Fruit fly (Drosophila melanogaster) whole organism, prepupa: ENCODE results near the gene N.
A peak's percentile ranks its signal among the peaks of the same experiment; 100 is the strongest.

Source experiments
- CG11902 ChIP-seq: fragments of 200-800 bp; sonication (Bioruptor generic); optimal IDR thresholded peaks from 3 replicates; lab custom pipeline; 2016; ENCODE audit warnings: missing biosample characterization, missing genetic modification characterization
- CG6276 ChIP-seq: fragments of 200-800 bp; sonication (Bioruptor generic); optimal IDR thresholded peaks from 2 replicates; lab custom pipeline; 2017; ENCODE audit warnings: missing biosample characterization, mild to moderate bottlenecking, missing genetic modification characterization
- CG7368 ChIP-seq: fragments of 200-800 bp; sonication (Bioruptor generic); optimal IDR thresholded peaks from 3 replicates; lab custom pipeline; 2016; ENCODE audit warnings: missing biosample characterization, missing genetic modification characterization
- Eip78C ChIP-seq: fragments of 200-800 bp; sonication (Bioruptor generic); peaks from one replicate; lab custom pipeline; 2016; ENCODE audit warnings: missing biosample characterization, missing genetic modification characterization
- Hr39 ChIP-seq: fragments of 200-800 bp; sonication (Bioruptor generic); optimal IDR thresholded peaks from 2 replicates; lab custom pipeline; 2016; ENCODE audit warnings: missing biosample characterization, missing genetic modification characterization
- OdsH ChIP-seq: fragments of 200-800 bp; sonication (Bioruptor generic); optimal IDR thresholded peaks from 3 replicates; lab custom pipeline; 2016; ENCODE audit warnings: missing biosample characterization, missing genetic modification characterization
- pdm3 ChIP-seq: fragments of 200-800 bp; sonication (Bioruptor generic); optimal IDR thresholded peaks from 3 replicates; lab custom pipeline; 2016; ENCODE audit warnings: missing biosample characterization, missing genetic modification characterization

- TF ChIP-seq CG6276 (GFP tag; lab: Kevin White, UChicago) (no peak), Hr39 (GFP tag; lab: Kevin White, UChicago) (no peak), OdsH (no peak), CG7368 (GFP tag; lab: Kevin White, UChicago) (no peak), Eip78C (GFP tag; lab: Kevin White, UChicago) (peak; percentile 34), CG11902 (no peak), pdm3 (GFP tag; lab: Kevin White, UChicago) (no peak)
Observed at dm6 chrX:3099913-3100275, 34.8 kb upstream of the N start.
